Worm (Caenorhabditis elegans) whole organism, late embryonic: Measurements from ENCODE around the gene F14D2.5.

Experiments used
- C08G9.2 ChIP-seq: sonication (generic microtip); optimal IDR thresholded peaks from 2 replicates; lab custom pipeline; 2016; ENCODE audit warnings: mild to moderate bottlenecking, missing genetic modification characterization, moderate library complexity, missing compliant biosample characterization
- C38D4.7 ChIP-seq: fragments of 200-800 bp; sonication (Bioruptor generic); optimal IDR thresholded peaks from 2 replicates; lab custom pipeline; 2018; ENCODE audit warnings: mild to moderate bottlenecking, missing genetic modification characterization, moderate library complexity, missing compliant biosample characterization
- K09A11.1 ChIP-seq: sonication (generic microtip); optimal IDR thresholded peaks from 2 replicates; lab custom pipeline; 2017; ENCODE audit warnings: antibody characterized with exemption, mild to moderate bottlenecking, missing genetic modification characterization, missing compliant biosample characterization; ENCODE audit not compliant: insufficient read depth
- T23F11.4 ChIP-seq: fragments of 200-800 bp; sonication (Bioruptor generic); optimal IDR thresholded peaks from 2 replicates; lab custom pipeline; 2018; ENCODE audit warnings: mild to moderate bottlenecking, missing genetic modification characterization, missing compliant biosample characterization
- Y22D7AL.16 ChIP-seq: sonication (generic microtip); optimal IDR thresholded peaks from 2 replicates; lab custom pipeline; 2016; ENCODE audit warnings: missing genetic modification characterization, missing compliant biosample characterization
- ceh-14 ChIP-seq: sonication (generic microtip); optimal IDR thresholded peaks from 2 replicates; lab custom pipeline; 2016; ENCODE audit warnings: missing genotype, missing genetic modification characterization, missing compliant biosample characterization
- ceh-18 ChIP-seq: sonication (generic microtip); optimal IDR thresholded peaks from 2 replicates; lab custom pipeline; 2016; ENCODE audit warnings: missing genetic modification characterization, missing compliant biosample characterization
- ceh-19 ChIP-seq: fragments of 200-800 bp; sonication (Bioruptor generic); optimal IDR thresholded peaks from 2 replicates; lab custom pipeline; 2018; ENCODE audit warnings: mild to moderate bottlenecking, missing genetic modification characterization, missing compliant biosample characterization
- ceh-30 ChIP-seq: fragments of 150-350 bp; optimal IDR thresholded peaks from 2 replicates; lab custom pipeline; 2014; ENCODE audit warnings: missing biosample characterization, missing genetic modification characterization
- ceh-31 ChIP-seq: sonication (generic microtip); optimal IDR thresholded peaks from 2 replicates; lab custom pipeline; 2016; ENCODE audit warnings: missing genetic modification characterization, missing compliant biosample characterization
- ceh-34 ChIP-seq: sonication (generic microtip); optimal IDR thresholded peaks from 2 replicates; lab custom pipeline; 2016; ENCODE audit warnings: mild to moderate bottlenecking, missing genetic modification characterization, missing compliant biosample characterization
- ceh-45 ChIP-seq: fragments of 200-800 bp; sonication (Bioruptor generic); IDR thresholded peaks from 2 replicates; pipeline ENCODE4 v1.3.6; 2022; ENCODE audit warnings: missing genetic modification reagents, missing genetic modification characterization, missing compliant biosample characterization
- ceh-9 ChIP-seq: sonication (generic microtip); optimal IDR thresholded peaks from 2 replicates; lab custom pipeline; 2016; ENCODE audit warnings: mild to moderate bottlenecking, missing genetic modification characterization, inconsistent platforms, missing compliant biosample characterization
- dmd-4 ChIP-seq: sonication (generic microtip); optimal IDR thresholded peaks from 2 replicates; lab custom pipeline; 2016; ENCODE audit warnings: borderline replicate concordance, missing genetic modification characterization, missing compliant biosample characterization
- dve-1 ChIP-seq: sonication (generic microtip); optimal IDR thresholded peaks from 2 replicates; lab custom pipeline; 2017; ENCODE audit warnings: antibody characterized with exemption, mild to moderate bottlenecking, missing genetic modification characterization, missing compliant biosample characterization
- elt-2 ChIP-seq: sonication (generic microtip); optimal IDR thresholded peaks from 2 replicates; lab custom pipeline; 2016; ENCODE audit warnings: missing genetic modification reagents, missing genetic modification characterization, missing compliant biosample characterization
- elt-4 ChIP-seq: sonication (generic microtip); optimal IDR thresholded peaks from 2 replicates; lab custom pipeline; 2016; ENCODE audit warnings: missing genetic modification characterization, missing compliant biosample characterization
- eyg-1 ChIP-seq: sonication (generic microtip); optimal IDR thresholded peaks from 2 replicates; lab custom pipeline; 2016; ENCODE audit warnings: missing genotype, missing genetic modification characterization, missing compliant biosample characterization
- fkh-6 ChIP-seq: sonication (generic microtip); optimal IDR thresholded peaks from 2 replicates; lab custom pipeline; 2016; ENCODE audit warnings: missing genetic modification characterization, missing compliant biosample characterization
- gmeb-2 ChIP-seq: sonication (generic microtip); optimal IDR thresholded peaks from 2 replicates; lab custom pipeline; 2016; ENCODE audit warnings: missing genetic modification characterization, inconsistent platforms, missing compliant biosample characterization
- hlh-15 ChIP-seq: sonication (generic microtip); optimal IDR thresholded peaks from 2 replicates; lab custom pipeline; 2016; ENCODE audit warnings: missing genetic modification characterization, missing compliant biosample characterization
- hlh-30 ChIP-seq: sonication (generic microtip); optimal IDR thresholded peaks from 2 replicates; lab custom pipeline; 2017; ENCODE audit warnings: antibody characterized with exemption, missing genetic modification characterization, missing compliant biosample characterization; ENCODE audit not compliant: insufficient read depth
- hlh-6 ChIP-seq: sonication (generic microtip); optimal IDR thresholded peaks from 2 replicates; lab custom pipeline; 2016; ENCODE audit warnings: missing genotype, missing genetic modification characterization, missing compliant biosample characterization
- hlh-8 ChIP-seq: sonication (generic microtip); optimal IDR thresholded peaks from 2 replicates; lab custom pipeline; 2016; ENCODE audit warnings: missing genotype, missing genetic modification characterization, missing compliant biosample characterization
- madf-2 ChIP-seq: sonication (generic microtip); optimal IDR thresholded peaks from 2 replicates; lab custom pipeline; 2017; ENCODE audit warnings: missing genetic modification characterization, missing compliant biosample characterization
- nfya-1 ChIP-seq: sonication (generic microtip); optimal IDR thresholded peaks from 2 replicates; lab custom pipeline; 2017; ENCODE audit warnings: missing genetic modification characterization, mild to moderate bottlenecking, missing compliant biosample characterization, antibody characterized with exemption, moderate library complexity
- nhr-11 ChIP-seq: fragments of 150-350 bp; optimal IDR thresholded peaks from 2 replicates; lab custom pipeline; 2014; ENCODE audit warnings: missing biosample characterization, missing genetic modification characterization
- nhr-232 ChIP-seq: sonication (generic microtip); optimal IDR thresholded peaks from 2 replicates; lab custom pipeline; 2016; ENCODE audit warnings: missing genetic modification characterization, missing compliant biosample characterization
- npax-4 ChIP-seq: sonication (generic microtip); optimal IDR thresholded peaks from 2 replicates; lab custom pipeline; 2016; ENCODE audit warnings: missing genetic modification characterization, missing compliant biosample characterization
- odd-2 ChIP-seq: sonication (generic microtip); optimal IDR thresholded peaks from 2 replicates; lab custom pipeline; 2017; ENCODE audit warnings: antibody characterized with exemption, mild to moderate bottlenecking, missing genetic modification characterization, missing compliant biosample characterization
- pat-9 ChIP-seq: fragments of 200-800 bp; sonication (Bioruptor generic); optimal IDR thresholded peaks from 2 replicates; lab custom pipeline; 2018; ENCODE audit warnings: mild to moderate bottlenecking, missing genetic modification characterization, moderate library complexity, missing compliant biosample characterization
- pha-2 ChIP-seq: sonication (generic microtip); optimal IDR thresholded peaks from 2 replicates; lab custom pipeline; 2017; ENCODE audit warnings: mild to moderate bottlenecking, missing genetic modification characterization, missing compliant biosample characterization
- pha-4 ChIP-seq: fragments of 150-350 bp; optimal IDR thresholded peaks from 2 replicates; lab custom pipeline; 2018; ENCODE audit warnings: missing biosample characterization, missing genetic modification reagents, missing genetic modification characterization
- sdc-2 ChIP-seq: sonication (generic microtip); optimal IDR thresholded peaks from 2 replicates; lab custom pipeline; 2016; ENCODE audit warnings: missing genotype, missing genetic modification characterization, missing compliant biosample characterization
- sox-2 ChIP-seq: fragments of 200-800 bp; sonication (Bioruptor generic); IDR thresholded peaks from 2 replicates; pipeline ENCODE4 v1.3.6; 2022; ENCODE audit warnings: missing genetic modification reagents, missing genetic modification characterization, missing compliant biosample characterization
- sox-4 ChIP-seq: sonication (generic microtip); optimal IDR thresholded peaks from 2 replicates; lab custom pipeline; 2017; ENCODE audit warnings: mild to moderate bottlenecking, missing genetic modification characterization, inconsistent platforms, missing compliant biosample characterization
- syd-9 ChIP-seq: sonication (generic microtip); optimal IDR thresholded peaks from 2 replicates; lab custom pipeline; 2016; ENCODE audit warnings: mild to moderate bottlenecking, missing genetic modification characterization, moderate library complexity, missing compliant biosample characterization
- ttx-3 ChIP-seq: sonication (generic microtip); optimal IDR thresholded peaks from 2 replicates; lab custom pipeline; 2016; ENCODE audit warnings: missing genetic modification reagents, missing genetic modification characterization, missing compliant biosample characterization
- unc-3 ChIP-seq, 2 experiments: fragments of 200-800 bp in 1 of 2; sonication (Bioruptor generic) in 1 of 2; sonication (generic microtip) in 1 of 2; conservative IDR thresholded peaks in 1 of 2; optimal IDR thresholded peaks in 1 of 2; 2 replicates each; pipeline versions ENCODE4 v1.3.6 to Lab custom; 2016 to 2022; ENCODE audit warnings: missing compliant biosample characterization in 2 of 2, missing genetic modification characterization in 2 of 2, missing genetic modification reagents in 1 of 2
- unc-55 ChIP-seq: sonication (generic microtip); optimal IDR thresholded peaks from 2 replicates; lab custom pipeline; 2017; ENCODE audit warnings: missing biosample characterization, missing genetic modification reagents, missing genetic modification characterization
- zip-5 ChIP-seq: sonication (generic microtip); optimal IDR thresholded peaks from 2 replicates; lab custom pipeline; 2016; ENCODE audit warnings: missing genetic modification characterization, missing compliant biosample characterization

F14D2.5 gene

DNA sequence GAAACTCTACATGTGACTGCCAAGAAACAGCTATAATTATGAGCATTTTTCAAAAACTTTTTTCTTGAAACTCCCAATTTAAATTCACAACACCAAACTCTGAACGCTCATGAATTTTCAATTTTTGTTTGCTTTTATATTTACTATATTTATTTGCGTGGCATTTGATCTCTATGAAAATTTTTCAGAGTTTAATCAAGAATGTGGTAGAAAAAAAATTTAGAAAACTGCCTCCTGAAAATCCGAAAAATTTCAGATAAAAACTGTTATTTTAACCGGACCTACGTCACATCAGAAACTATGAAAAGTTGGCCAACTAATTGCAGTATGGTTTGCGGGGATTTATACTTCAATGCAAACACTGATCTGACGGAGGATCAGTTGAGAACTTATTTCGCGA lies 8.3 kb upstream of the F14D2.5 start, which contains the start of gene irld-27:
Gene irld-27 (plus strand): TSS at position 301 of the 400 bp plus-strand sequence.
- TF ChIP-seq sdc-2 (tag; lab: Kevin White, UChicago) (no peak), ttx-3 (tag; lab: Kevin White, UChicago) (no peak), sox-2 (GFP tag; lab: Robert Waterston, UW) (no peak), hlh-6 (no peak), ceh-18 (tag; lab: Kevin White, UChicago) (no peak), ceh-30 (tag; lab: Kevin White, UChicago) (no peak), ceh-14 (tag; lab: Kevin White, UChicago) (no peak), ceh-34 (tag; lab: Kevin White, UChicago) (no peak), nhr-232 (tag; lab: Kevin White, UChicago) (no peak), hlh-30 (tag; lab: Kevin White, UChicago) (no peak), hlh-8 (no peak), dve-1 (tag; lab: Kevin White, UChicago) (no peak)

DNA sequence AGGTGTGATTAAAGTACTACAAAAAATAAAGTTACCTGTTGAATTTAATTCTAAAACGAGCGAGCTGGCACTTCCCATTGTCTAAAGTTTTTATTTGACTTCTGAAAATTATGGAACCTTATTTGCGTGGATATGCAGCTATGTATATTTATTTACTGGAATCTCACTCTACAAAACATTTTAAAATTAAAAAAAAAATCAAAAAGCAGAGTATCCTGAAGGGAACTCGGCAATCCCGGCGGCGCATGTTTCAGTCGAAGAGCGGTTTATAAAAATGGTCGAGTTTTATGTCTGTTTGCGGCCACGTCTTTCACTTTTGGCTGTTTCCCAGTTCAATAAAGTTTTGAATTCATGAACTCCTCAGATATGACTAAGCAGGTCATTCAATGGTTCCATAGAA lies 3.3 kb upstream of the F14D2.5 start, which contains the start of gene F14D2.19:
Gene F14D2.19 (minus strand): TSS at position 101 of the 400 bp plus-strand sequence.
- TF ChIP-seq odd-2 (tag; lab: Kevin White, UChicago) (no peak), T23F11.4 (GFP tag; lab: Kevin White, UChicago) (no peak), sox-2 (GFP tag; lab: Robert Waterston, UW) (no peak), unc-55 (GFP tag; lab: Kevin White, UChicago) (no peak), nhr-11 (tag; lab: Kevin White, UChicago) (no peak), pat-9 (no peak), ceh-9 (tag; lab: Kevin White, UChicago) (no peak), zip-5 (no peak), ceh-14 (tag; lab: Kevin White, UChicago) (no peak), ceh-45 (GFP tag; lab: Robert Waterston, UW) (no peak), dmd-4 (tag; lab: Kevin White, UChicago) (no peak)

DNA sequence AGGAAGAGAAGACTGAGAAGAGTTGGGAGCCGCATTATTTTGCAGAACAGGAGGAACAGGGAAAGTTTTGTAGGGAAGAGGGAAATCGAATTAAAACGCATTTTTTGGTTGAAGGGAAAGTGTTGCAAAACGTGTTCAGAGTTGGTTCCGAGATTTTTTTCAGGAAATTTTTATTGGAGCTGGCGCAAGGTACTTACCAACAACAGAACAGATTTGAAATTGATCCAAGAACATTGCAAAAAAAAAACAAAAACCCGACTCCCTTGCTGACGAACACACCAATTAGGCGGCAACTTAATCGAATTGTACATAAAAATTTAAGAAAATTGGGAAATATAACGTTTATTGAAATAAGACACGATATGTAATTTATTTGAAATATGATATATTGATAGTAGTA lies 1.8 kb upstream of the F14D2.5 start, which contains the start of gene F14D2.7:
Gene F14D2.7 (minus strand): TSS at position 101 of the 400 bp plus-strand sequence.
- TF ChIP-seq madf-2 (tag; lab: Kevin White, UChicago) (no peak), unc-3 (GFP tag; conservative IDR thresholded peaks at IDR 0.05; lab: Robert Waterston, UW) (no peak), unc-3 (tag; optimal IDR thresholded peaks at IDR 0.05; lab: Kevin White, UChicago) (no peak), elt-2 (no peak), pha-2 (tag; lab: Kevin White, UChicago) (no peak), ceh-31 (tag; lab: Kevin White, UChicago) (no peak)

DNA sequence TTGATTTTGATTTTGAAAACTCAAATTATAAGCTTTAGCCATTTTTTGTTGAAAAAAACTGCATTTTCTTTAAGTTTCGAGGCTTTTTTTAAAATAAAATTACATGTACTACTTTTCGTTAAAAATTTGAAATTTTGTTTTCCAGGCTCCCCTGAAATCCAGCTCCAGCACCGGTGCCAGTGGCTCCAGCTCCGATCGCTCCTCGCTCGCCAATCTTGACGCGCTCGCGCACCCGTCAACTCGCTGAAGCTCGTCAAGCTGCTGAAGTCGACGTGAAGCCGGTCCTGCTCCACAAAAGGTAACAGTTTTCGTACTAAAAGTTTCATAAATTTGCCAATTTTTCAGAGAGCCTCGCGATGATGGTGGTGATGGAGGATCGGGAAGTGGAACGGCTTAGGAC lies 467 bp downstream of the F14D2.5 start:
- TF ChIP-seq C08G9.2 (tag; lab: Kevin White, UChicago) (no peak), ceh-45 (GFP tag; lab: Robert Waterston, UW) (no peak), unc-55 (GFP tag; lab: Kevin White, UChicago) (no peak), ceh-19 (GFP tag; lab: Kevin White, UChicago) (no peak), ceh-9 (tag; lab: Kevin White, UChicago) (no peak), gmeb-2 (tag; lab: Kevin White, UChicago) (no peak), C38D4.7 (GFP tag; lab: Kevin White, UChicago) (no peak), syd-9 (tag; lab: Kevin White, UChicago) (no peak), madf-2 (tag; lab: Kevin White, UChicago) (no peak), odd-2 (tag; lab: Kevin White, UChicago) (no peak), ttx-3 (tag; lab: Kevin White, UChicago) (no peak), elt-4 (tag; lab: Kevin White, UChicago) (no peak)

DNA sequence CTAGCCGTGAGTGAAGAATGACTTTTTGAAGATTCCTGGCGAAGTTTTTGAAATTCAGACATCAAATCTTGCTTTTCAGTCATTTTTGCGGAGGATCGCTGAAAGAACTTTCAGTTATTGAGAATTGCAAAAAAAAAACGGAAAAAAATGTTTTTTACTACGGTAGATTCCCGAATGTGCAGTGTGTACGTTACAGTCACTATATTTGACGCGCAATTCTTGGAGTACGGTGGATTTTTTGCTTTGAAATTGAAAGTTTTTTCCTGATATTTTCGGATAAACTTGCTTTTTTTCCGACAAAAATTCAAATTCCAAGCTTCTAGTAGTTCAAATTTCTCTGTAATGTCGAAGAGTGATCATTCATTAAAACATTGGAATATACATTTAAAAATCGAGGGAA lies 1.6 kb downstream of the F14D2.5 start, which contains the start of gene F14D2.11:
Gene F14D2.11 (minus strand): TSS at position 101 of the 400 bp plus-strand sequence.
- TF ChIP-seq fkh-6 (tag; lab: Kevin White, UChicago) (no peak), ceh-18 (tag; lab: Kevin White, UChicago) (no peak), Y22D7AL.16 (tag; lab: Kevin White, UChicago) (no peak), T23F11.4 (GFP tag; lab: Kevin White, UChicago) (no peak), ceh-30 (tag; lab: Kevin White, UChicago) (no peak), nfya-1 (no peak), unc-55 (GFP tag; lab: Kevin White, UChicago) (no peak), hlh-15 (no peak), pha-4 (tag; lab: Kevin White, UChicago) (no peak), K09A11.1 (tag; lab: Kevin White, UChicago) (no peak), sox-4 (tag; lab: Kevin White, UChicago) (no peak), npax-4 (tag; lab: Kevin White, UChicago) (no peak), eyg-1 (tag; lab: Kevin White, UChicago) (no peak), dve-1 (tag; lab: Kevin White, UChicago) (no peak), C38D4.7 (GFP tag; lab: Kevin White, UChicago) (no peak)
